Worm (Caenorhabditis elegans) whole organism, young adult: ENCODE results near the gene srj-5.
A peak's percentile ranks its signal among the peaks of the same experiment; 100 is the strongest.

Experiments used
- B0261.1 ChIP-seq: sonication (generic microtip); optimal IDR thresholded peaks from 2 replicates; lab custom pipeline; 2016; ENCODE audit warnings: mild to moderate bottlenecking, missing genetic modification characterization, moderate library complexity, missing compliant biosample characterization
- D2030.7 ChIP-seq: fragments of 200-800 bp; sonication (Bioruptor generic); IDR thresholded peaks from 2 replicates; pipeline ENCODE4 v1.3.6; 2022; ENCODE audit warnings: missing genetic modification reagents, missing genetic modification characterization, missing compliant biosample characterization
- F52B5.7 ChIP-seq: sonication (generic microtip); optimal IDR thresholded peaks from 2 replicates; lab custom pipeline; 2016; ENCODE audit warnings: mild to moderate bottlenecking, missing genetic modification characterization, missing compliant biosample characterization
- F57A8.1 ChIP-seq: fragments of 200-800 bp; sonication (Bioruptor generic); optimal IDR thresholded peaks from 2 replicates; lab custom pipeline; 2018; ENCODE audit warnings: mild to moderate bottlenecking, missing genetic modification characterization, moderate library complexity, missing compliant biosample characterization
- Y53F4B.3 ChIP-seq: fragments of 200-800 bp; sonication (Bioruptor generic); IDR thresholded peaks from 2 replicates; pipeline ENCODE4 v1.3.6; 2022; ENCODE audit warnings: missing genetic modification reagents, missing genetic modification characterization, missing compliant biosample characterization
- Y53G8AR.9 ChIP-seq: fragments of 200-800 bp; sonication (Bioruptor generic); conservative IDR thresholded peaks from 2 replicates; pipeline ENCODE4 v1.3.6; 2022; ENCODE audit warnings: missing genetic modification reagents, missing genetic modification characterization, missing compliant biosample characterization
- Y67H2A.10 ChIP-seq: fragments of 200-800 bp; sonication (Bioruptor generic); conservative IDR thresholded peaks from 2 replicates; pipeline ENCODE4 v1.3.6; 2022; ENCODE audit warnings: missing genetic modification reagents, missing genetic modification characterization, missing compliant biosample characterization
- akir-1 ChIP-seq: fragments of 200-800 bp; sonication (Bioruptor generic); optimal IDR thresholded peaks from 2 replicates; lab custom pipeline; 2018; ENCODE audit warnings: mild to moderate bottlenecking, missing genetic modification characterization, moderate library complexity, missing compliant biosample characterization
- aptf-2 ChIP-seq: fragments of 200-800 bp; sonication (Bioruptor generic); conservative IDR thresholded peaks from 2 replicates; pipeline ENCODE4 v1.3.6; 2022; ENCODE audit warnings: missing genetic modification reagents, missing genetic modification characterization, missing compliant biosample characterization
- attf-3 ChIP-seq: fragments of 200-800 bp; sonication (Bioruptor generic); conservative IDR thresholded peaks from 2 replicates; pipeline ENCODE4 v1.3.6; 2022; ENCODE audit warnings: missing genetic modification reagents, missing genetic modification characterization, missing compliant biosample characterization
- attf-5 ChIP-seq: fragments of 200-800 bp; sonication (Bioruptor generic); optimal IDR thresholded peaks from 2 replicates; lab custom pipeline; 2018; ENCODE audit warnings: mild to moderate bottlenecking, missing genetic modification characterization, missing compliant biosample characterization
- bed-2 ChIP-seq: fragments of 200-800 bp; sonication (Bioruptor generic); IDR thresholded peaks from 2 replicates; pipeline ENCODE4 v1.3.6; 2022; ENCODE audit warnings: missing genetic modification reagents, missing genetic modification characterization, missing compliant biosample characterization
- ccch-3 ChIP-seq: fragments of 200-800 bp; sonication (Bioruptor generic); optimal IDR thresholded peaks from 2 replicates; lab custom pipeline; 2018; ENCODE audit warnings: mild to moderate bottlenecking, missing genetic modification characterization, missing compliant biosample characterization
- cebp-1 ChIP-seq, 2 experiments: fragments of 200-800 bp in 1 of 2; sonication (Bioruptor generic) in 1 of 2; sonication (generic microtip) in 1 of 2; IDR thresholded peaks in 1 of 2; optimal IDR thresholded peaks in 1 of 2; 2 replicates each; pipeline versions ENCODE4 v1.3.6 to Lab custom; 2017 to 2022; ENCODE audit warnings: missing compliant biosample characterization in 2 of 2, missing genetic modification characterization in 2 of 2, mild to moderate bottlenecking in 1 of 2, missing genetic modification reagents in 1 of 2, moderate library complexity in 1 of 2
- die-1 ChIP-seq: sonication (generic microtip); optimal IDR thresholded peaks from 2 replicates; lab custom pipeline; 2016; ENCODE audit warnings: missing genotype, mild to moderate bottlenecking, missing genetic modification characterization, missing compliant biosample characterization
- dox-1 ChIP-seq: fragments of 200-800 bp; sonication (Bioruptor generic); IDR thresholded peaks from 2 replicates; pipeline ENCODE4 v1.3.6; 2022; ENCODE audit warnings: missing genetic modification reagents, missing genetic modification characterization, missing compliant biosample characterization
- egl-44 ChIP-seq: fragments of 200-800 bp; sonication (Bioruptor generic); IDR thresholded peaks from 2 replicates; pipeline ENCODE4 v1.3.6; 2022; ENCODE audit warnings: missing genetic modification reagents, missing genetic modification characterization, missing compliant biosample characterization
- ekl-4 ChIP-seq: fragments of 200-800 bp; sonication (Bioruptor generic); IDR thresholded peaks from 2 replicates; pipeline ENCODE4 v1.3.6; 2022; ENCODE audit warnings: missing genetic modification reagents, missing genetic modification characterization, missing compliant biosample characterization
- ets-4 ChIP-seq: fragments of 200-800 bp; sonication (Bioruptor generic); optimal IDR thresholded peaks from 2 replicates; lab custom pipeline; 2018; ENCODE audit warnings: mild to moderate bottlenecking, missing genetic modification characterization, missing compliant biosample characterization
- hmg-1.2 ChIP-seq: fragments of 200-800 bp; sonication (Bioruptor generic); IDR thresholded peaks from 2 replicates; pipeline ENCODE4 v1.3.6; 2022; ENCODE audit warnings: missing genetic modification reagents, missing genetic modification characterization, missing compliant biosample characterization
- lag-1 ChIP-seq: fragments of 200-800 bp; sonication (Bioruptor generic); IDR thresholded peaks from 2 replicates; pipeline ENCODE4 v1.3.6; 2022; ENCODE audit warnings: missing genetic modification reagents, missing genetic modification characterization, missing compliant biosample characterization
- let-526 ChIP-seq: fragments of 200-800 bp; sonication (Bioruptor generic); IDR thresholded peaks from 2 replicates; pipeline ENCODE4 v1.3.6; 2022; ENCODE audit warnings: missing genetic modification reagents, missing genetic modification characterization, missing compliant biosample characterization
- lin-40 ChIP-seq: sonication (generic microtip); optimal IDR thresholded peaks from 2 replicates; lab custom pipeline; 2016; ENCODE audit warnings: missing genetic modification characterization, mild to moderate bottlenecking, missing compliant biosample characterization, missing genotype, missing genetic modification reagents
- madf-3 ChIP-seq: fragments of 200-800 bp; sonication (Bioruptor generic); IDR thresholded peaks from 2 replicates; pipeline ENCODE4 v1.3.6; 2022; ENCODE audit warnings: missing genetic modification reagents, missing genetic modification characterization, missing compliant biosample characterization
- mxl-1 ChIP-seq: sonication (generic microtip); optimal IDR thresholded peaks from 2 replicates; lab custom pipeline; 2016; ENCODE audit warnings: missing genetic modification characterization, missing compliant biosample characterization
- nhr-27 ChIP-seq: fragments of 200-800 bp; sonication (Bioruptor generic); optimal IDR thresholded peaks from 2 replicates; lab custom pipeline; 2018; ENCODE audit warnings: mild to moderate bottlenecking, missing genetic modification characterization, moderate library complexity, missing compliant biosample characterization
- nhr-80 ChIP-seq: sonication (generic microtip); optimal IDR thresholded peaks from 2 replicates; lab custom pipeline; 2016; ENCODE audit warnings: missing genetic modification characterization, missing compliant biosample characterization
- repo-1 ChIP-seq: sonication (generic microtip); optimal IDR thresholded peaks from 2 replicates; lab custom pipeline; 2017; ENCODE audit warnings: mild to moderate bottlenecking, missing genetic modification characterization, missing compliant biosample characterization
- snpc-1.1 ChIP-seq: sonication (generic microtip); optimal IDR thresholded peaks from 2 replicates; lab custom pipeline; 2017; ENCODE audit warnings: missing genetic modification characterization, mild to moderate bottlenecking, missing compliant biosample characterization, antibody characterized with exemption, moderate library complexity, missing genotype, missing genetic modification reagents; ENCODE audit not compliant: insufficient read depth
- snpc-1.3 ChIP-seq: sonication (generic microtip); optimal IDR thresholded peaks from 2 replicates; lab custom pipeline; 2017; ENCODE audit warnings: missing genetic modification characterization, mild to moderate bottlenecking, missing compliant biosample characterization, antibody characterized with exemption, moderate library complexity, missing genotype, missing genetic modification reagents; ENCODE audit not compliant: insufficient read depth
- somi-1 ChIP-seq: fragments of 200-800 bp; sonication (Bioruptor generic); optimal IDR thresholded peaks from 2 replicates; lab custom pipeline; 2018; ENCODE audit warnings: mild to moderate bottlenecking, missing genetic modification characterization, missing compliant biosample characterization
- tbp1 ChIP-seq: fragments of 200-800 bp; sonication (Bioruptor generic); optimal IDR thresholded peaks from 2 replicates; lab custom pipeline; 2018; ENCODE audit warnings: mild to moderate bottlenecking, missing genetic modification characterization, missing compliant biosample characterization
- zfh-2 ChIP-seq: fragments of 200-800 bp; sonication (Bioruptor generic); conservative IDR thresholded peaks from 2 replicates; pipeline ENCODE4 v1.3.6; 2022; ENCODE audit warnings: missing genetic modification reagents, missing genetic modification characterization, missing compliant biosample characterization
- ztf-25 ChIP-seq: fragments of 200-800 bp; sonication (Bioruptor generic); IDR thresholded peaks from 2 replicates; pipeline ENCODE4 v1.3.6; 2022; ENCODE audit warnings: missing genetic modification reagents, missing genetic modification characterization, missing compliant biosample characterization
- ztf-26 ChIP-seq: sonication (generic microtip); optimal IDR thresholded peaks from 2 replicates; lab custom pipeline; 2017; ENCODE audit warnings: missing genetic modification characterization, missing compliant biosample characterization

Gene srj-5

DNA sequence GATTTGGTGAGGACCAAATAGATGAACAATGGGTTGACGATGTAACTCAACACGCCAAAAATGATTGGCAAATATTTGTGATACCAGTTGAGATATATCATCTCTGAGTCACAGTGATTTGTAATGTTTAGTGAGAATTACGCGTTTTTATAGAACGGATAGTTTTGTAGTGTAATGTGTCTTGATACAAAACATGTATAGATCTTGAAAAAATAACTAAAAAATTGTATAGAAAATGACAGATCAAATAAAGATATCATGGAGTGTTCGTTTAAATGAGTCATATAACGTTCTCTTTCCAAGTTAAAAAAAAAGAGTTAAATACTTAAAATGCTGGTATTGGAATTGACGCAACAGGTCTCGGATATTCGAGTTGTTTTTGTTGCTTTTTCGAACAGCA lies 1.6 kb upstream of the srj-5 start, which contains the start of gene srj-6:
Gene srj-6 (minus strand): TSS at position 101 of the 400 bp plus-strand sequence.
- no peak for TF ChIP-seq ztf-25 (GFP tag; lab: Robert Waterston, UW)
- no peak for TF ChIP-seq zfh-2 (GFP tag; lab: Robert Waterston, UW)
- no peak for TF ChIP-seq ztf-26 (tag; lab: Kevin White, UChicago)
- no peak for TF ChIP-seq egl-44 (GFP tag; lab: Robert Waterston, UW)
- no peak for TF ChIP-seq snpc-1.1
- TF ChIP-seq akir-1 (GFP tag; lab: Kevin White, UChicago): no peak
- TF ChIP-seq repo-1: no peak
- TF ChIP-seq somi-1: no peak
- no peak for TF ChIP-seq nhr-27
- no peak for TF ChIP-seq bed-2
- TF ChIP-seq ekl-4 (GFP tag; lab: Robert Waterston, UW): no peak
- TF ChIP-seq madf-3 (GFP tag; lab: Robert Waterston, UW): no peak
- no peak for TF ChIP-seq lag-1 (GFP tag; lab: Robert Waterston, UW)
- TF ChIP-seq Y53F4B.3 (GFP tag; lab: Robert Waterston, UW): no peak
- TF ChIP-seq nhr-80 (tag; lab: Kevin White, UChicago): no peak
- no peak for TF ChIP-seq Y67H2A.10
- no peak for TF ChIP-seq die-1 (tag; lab: Kevin White, UChicago)

DNA sequence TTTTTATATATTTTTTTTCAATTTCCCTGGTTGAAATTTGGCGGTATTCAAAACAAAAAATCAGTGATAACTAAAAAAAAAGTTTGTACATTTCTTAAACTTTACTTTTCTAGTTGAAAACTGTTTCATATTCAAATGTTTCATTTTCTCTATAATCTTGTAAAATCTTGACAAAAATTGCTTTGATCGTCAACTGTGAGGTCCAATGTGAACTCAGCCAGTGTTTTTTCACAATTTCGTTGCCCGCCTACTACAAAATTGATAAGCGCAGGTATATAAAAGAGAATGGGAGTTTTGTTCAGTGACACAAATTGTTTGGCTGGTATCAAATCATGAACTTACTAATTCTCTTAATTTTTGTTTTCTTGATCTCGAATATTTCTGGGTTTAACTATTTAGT lies 6.0 kb downstream of the srj-5 start, which contains the start of gene ugt-42:
Gene ugt-42 (plus strand): TSS at position 301 of the 400 bp plus-strand sequence.
- TF ChIP-seq mxl-1 (tag; lab: Kevin White, UChicago) (no peak), ets-4 (GFP tag; lab: Kevin White, UChicago) (no peak), B0261.1 (no peak), dox-1 (GFP tag; lab: Robert Waterston, UW) (no peak), attf-3 (GFP tag; lab: Robert Waterston, UW) (no peak), die-1 (tag; lab: Kevin White, UChicago) (no peak), aptf-2 (GFP tag; lab: Robert Waterston, UW) (no peak), snpc-1.3 (tag; lab: Kevin White, UChicago) (no peak), D2030.7 (no peak), F57A8.1 (GFP tag; lab: Kevin White, UChicago) (no peak), lin-40 (no peak), let-526 (GFP tag; lab: Robert Waterston, UW) (no peak)
- TF ChIP-seq, all 124 proteins: peak for 0

DNA sequence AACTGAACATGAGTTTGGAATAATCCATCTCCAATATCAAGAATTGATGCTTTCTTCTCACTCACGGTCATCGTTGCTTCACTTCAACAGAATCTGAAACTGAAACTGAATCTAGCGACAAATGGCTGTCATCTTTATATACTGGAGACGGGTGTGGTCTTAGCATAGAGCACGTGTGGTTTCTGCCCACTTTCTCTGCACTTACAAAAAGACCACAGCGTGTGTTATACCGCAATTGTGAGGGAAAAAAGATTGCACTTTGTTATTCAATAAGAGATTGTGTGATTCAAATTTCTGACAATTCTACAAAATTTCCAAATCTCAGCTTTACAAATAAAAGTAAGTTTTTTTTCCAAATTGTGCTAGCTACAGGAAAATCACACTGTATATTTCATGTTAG lies 6.7 kb downstream of the srj-5 start, which contains the start of gene F48G7.12:
Gene F48G7.12 (minus strand): TSS at position 101 of the 400 bp plus-strand sequence.
- TF ChIP-seq cebp-1 (GFP tag; IDR thresholded peaks at IDR 0.05; lab: Robert Waterston, UW): no peak
- TF ChIP-seq cebp-1 (tag; optimal IDR thresholded peaks at IDR 0.05; lab: Kevin White, UChicago): no peak
- no peak for TF ChIP-seq ccch-3 (GFP tag; lab: Kevin White, UChicago)
- TF ChIP-seq F52B5.7 (tag; lab: Kevin White, UChicago): no peak
- no peak for TF ChIP-seq Y53G8AR.9 (GFP tag; lab: Robert Waterston, UW)
- no peak for TF ChIP-seq tbp1

DNA sequence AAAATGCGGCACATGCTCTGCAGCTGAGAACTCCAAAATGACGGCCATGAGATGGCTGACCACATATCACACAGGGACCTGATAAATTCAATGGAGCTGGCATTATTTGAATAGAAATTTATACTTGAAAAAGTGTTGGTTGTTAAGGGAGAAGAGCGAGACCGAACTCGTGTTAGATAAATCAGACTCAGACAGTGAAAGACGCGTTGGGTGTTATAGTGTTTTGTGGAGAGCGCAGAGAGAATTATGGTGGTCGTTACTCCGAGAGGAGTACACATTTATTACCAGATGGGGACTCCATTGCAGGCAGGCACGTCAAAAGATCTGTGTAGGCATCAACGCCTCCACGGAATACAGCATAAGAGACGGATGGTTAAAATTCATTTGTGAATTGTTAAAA lies 10.1 kb downstream of the srj-5 start, which contains the start of gene nhr-190:
Gene nhr-190 (minus strand): TSS at position 175 of the 400 bp plus-strand sequence.
- TF ChIP-seq snpc-1.1: no peak
- peak; percentile 66; the same call in 1 of the 2 replicates for TF ChIP-seq hmg-1.2 (GFP tag; lab: Robert Waterston, UW)
- TF ChIP-seq attf-5 (GFP tag; lab: Kevin White, UChicago): peak; percentile 16
- TF ChIP-seq, all 124 proteins: peak for 2
